Worm (Caenorhabditis elegans): Measurements from ENCODE around the gene mmaa-1.
A peak's percentile ranks its signal among the peaks of the same experiment; 100 is the strongest.

The mmaa-1 gene

ce11 chrII:7099231-7099630, 1.7 kb downstream of the mmaa-1 start:
- no peak for TF ChIP-seq ceh-9 (tag; optimal IDR thresholded peaks at IDR 0.05)
- TF ChIP-seq ztf-11 (tag; optimal IDR thresholded peaks at IDR 0.05): no peak
- TF ChIP-seq aly-2 (tag; optimal IDR thresholded peaks at IDR 0.05): no peak
- no peak for TF ChIP-seq pqm-1 (tag; optimal IDR thresholded peaks at IDR 0.05)
- TF ChIP-seq mml-1 (tag; optimal IDR thresholded peaks at IDR 0.05): no peak
- peak; percentile 32 for TF ChIP-seq nhr-28 (tag; optimal IDR thresholded peaks at IDR 0.05)
- TF ChIP-seq ama-1 (optimal IDR thresholded peaks at IDR 0.05): peak; percentile 30

- TF ChIP-seq nhr-23 (tag; optimal IDR thresholded peaks at IDR 0.05) (no peak), ceh-82 (tag; optimal IDR thresholded peaks at IDR 0.05) (no peak)
Observed at ce11 chrII:7098578-7098977, 2.4 kb downstream of the mmaa-1 start, which contains the start of gene mct-5. TSS of gene mct-5 (minus strand) at chrII:7098593.

ce11 chrII:7095970-7096369, 5.0 kb downstream of the mmaa-1 start:
- TF ChIP-seq ztf-11 (tag; optimal IDR thresholded peaks at IDR 0.05) (no peak), mml-1 (tag; optimal IDR thresholded peaks at IDR 0.05) (no peak), nhr-25 (tag; optimal IDR thresholded peaks at IDR 0.05) (no peak), daf-12 (tag; optimal IDR thresholded peaks at IDR 0.05) (no peak)

ce11 chrII:7093339-7093821, 7.6 kb downstream of the mmaa-1 start, which contains the start of gene T02G5.3:
TSS of gene T02G5.3 (plus strand) at chrII:7093389.
- TF ChIP-seq egl-5 (tag; optimal IDR thresholded peaks at IDR 0.05) (no peak), lin-15B (tag; optimal IDR thresholded peaks at IDR 0.05) (no peak), fkh-2 (tag; optimal IDR thresholded peaks at IDR 0.05) (no peak), zag-1 (tag; optimal IDR thresholded peaks at IDR 0.05) (no peak), nhr-67 (tag; optimal IDR thresholded peaks at IDR 0.05) (no peak), ztf-4 (tag; optimal IDR thresholded peaks at IDR 0.05) (no peak)

ce11 chrII:7090852-7091251, 10.1 kb downstream of the mmaa-1 start:
- no peak for TF ChIP-seq mml-1 (tag; optimal IDR thresholded peaks at IDR 0.05)
- no peak for TF ChIP-seq nhr-12 (tag; optimal IDR thresholded peaks at IDR 0.05)
- TF ChIP-seq ztf-11 (tag; optimal IDR thresholded peaks at IDR 0.05): no peak
- TF ChIP-seq tbx-2 (tag; optimal IDR thresholded peaks at IDR 0.05): no peak
- TF ChIP-seq nfya-1 (tag; optimal IDR thresholded peaks at IDR 0.05; ENCODE audit: insufficient read depth): no peak
- TF ChIP-seq nhr-76 (tag; optimal IDR thresholded peaks at IDR 0.05): no peak
- TF ChIP-seq aly-2 (tag; optimal IDR thresholded peaks at IDR 0.05): no peak
- no peak for TF ChIP-seq pha-4 (tag; optimal IDR thresholded peaks at IDR 0.05)
- TF ChIP-seq egl-27 (tag; optimal IDR thresholded peaks at IDR 0.05): no peak
- TF ChIP-seq unc-39 (tag; optimal IDR thresholded peaks at IDR 0.05): no peak
- TF ChIP-seq skn-1 (tag; optimal IDR thresholded peaks at IDR 0.05): no peak
- no peak for TF ChIP-seq ceh-28 (tag; optimal IDR thresholded peaks at IDR 0.05)
- TF ChIP-seq elt-3 (tag; optimal IDR thresholded peaks at IDR 0.05): no peak
- no peak for TF ChIP-seq nhr-67 (tag; optimal IDR thresholded peaks at IDR 0.05)
- no peak for TF ChIP-seq nhr-43 (tag; optimal IDR thresholded peaks at IDR 0.05; ENCODE audit: poor library complexity, severe bottlenecking)
- no peak for TF ChIP-seq nhr-237 (tag; optimal IDR thresholded peaks at IDR 0.05)
- TF ChIP-seq fkh-10 (GFP tag; optimal IDR thresholded peaks at IDR 0.05): no peak
- no peak for TF ChIP-seq snpc-4 (tag; optimal IDR thresholded peaks at IDR 0.05)
- no peak for TF ChIP-seq lsy-12 (tag; optimal IDR thresholded peaks at IDR 0.05)
- no peak for TF ChIP-seq nhr-28 (tag; optimal IDR thresholded peaks at IDR 0.05)

- TF ChIP-seq nhr-25 (tag; optimal IDR thresholded peaks at IDR 0.05) (peak; percentile 71), lin-15B (tag; optimal IDR thresholded peaks at IDR 0.05) (no peak), aly-2 (tag; optimal IDR thresholded peaks at IDR 0.05) (no peak), egl-5 (tag; optimal IDR thresholded peaks at IDR 0.05) (peak; percentile 31), ztf-4 (tag; optimal IDR thresholded peaks at IDR 0.05) (no peak), nhr-23 (tag; optimal IDR thresholded peaks at IDR 0.05) (no peak), fos-1 (tag; optimal IDR thresholded peaks at IDR 0.05) (no peak), fkh-2 (tag; optimal IDR thresholded peaks at IDR 0.05) (no peak), sea-2 (GFP tag; optimal IDR thresholded peaks at IDR 0.05) (no peak), R02D3.7 (tag; optimal IDR thresholded peaks at IDR 0.05) (no peak)
Observed at ce11 chrII:7090085-7090484, 10.9 kb downstream of the mmaa-1 start.
